Fruit fly (Drosophila melanogaster) whole organism: ENCODE measurements around the gene Taf3.

Experiments
- CG8478 ChIP-seq: fragments of >200 bp; optimal IDR thresholded peaks from 2 replicates; lab custom pipeline; 2018; ENCODE audit warnings: inconsistent platforms
- Dll ChIP-seq: fragments of >200 bp; optimal IDR thresholded peaks from 2 replicates; lab custom pipeline; 2017
- EcR ChIP-seq, 2 experiments: fragments of >200 bp; optimal IDR thresholded peaks; 2 replicates each; lab custom pipeline; 2017; ENCODE audit warnings: missing biosample characterization in 2 of 2, missing genetic modification characterization in 2 of 2, missing genetic modification reagents in 2 of 2
- pan ChIP-seq: fragments of >200 bp; optimal IDR thresholded peaks from 2 replicates; lab custom pipeline; 2017
- psq ChIP-seq: fragments of >200 bp; optimal IDR thresholded peaks from 2 replicates; lab custom pipeline; 2017
- usp ChIP-seq: fragments of >200 bp; optimal IDR thresholded peaks from 2 replicates; lab custom pipeline; 2017; ENCODE audit warnings: missing biosample characterization, missing genetic modification characterization, mixed read lengths

Gene Taf3

dm6 chr4:468031-468430, 1.4 kb upstream of the Taf3 start:
- TF ChIP-seq Dll (lab: Kevin White, UChicago): no peak
- TF ChIP-seq usp (GFP tag; lab: Kevin White, UChicago): no peak
- no peak for TF ChIP-seq CG8478 (lab: Kevin White, UChicago)
- TF ChIP-seq EcR (GFP tag; optimal IDR thresholded peaks at IDR 0.05; lab: Kevin White, UChicago): no peak
- no peak for TF ChIP-seq psq
- TF ChIP-seq pan: no peak

- TF ChIP-seq psq (no peak), Dll (lab: Kevin White, UChicago) (no peak), CG8478 (lab: Kevin White, UChicago) (no peak), pan (no peak), usp (GFP tag; lab: Kevin White, UChicago) (no peak), EcR (GFP tag; optimal IDR thresholded peaks at IDR 0.05; lab: Kevin White, UChicago) (no peak)
Observed at dm6 chr4:466976-467639, 480 bp upstream of the Taf3 start, which contains the start of gene CG33941. Gene CG33941 (plus strand): TSS chr4:467497.

- no peak for TF ChIP-seq usp (GFP tag; lab: Kevin White, UChicago)
- no peak for TF ChIP-seq Dll (lab: Kevin White, UChicago)
- no peak for TF ChIP-seq CG8478 (lab: Kevin White, UChicago)
- TF ChIP-seq pan: no peak
- no peak for TF ChIP-seq EcR (GFP tag; optimal IDR thresholded peaks at IDR 0.05; lab: Kevin White, UChicago)
- no peak for TF ChIP-seq psq
Observed at dm6 chr4:458608-459007, 8.0 kb downstream of the Taf3 start.

dm6 chr4:453303-453702, 13.3 kb downstream of the Taf3 start:
- TF ChIP-seq usp (GFP tag; lab: Kevin White, UChicago) (no peak), EcR (GFP tag; optimal IDR thresholded peaks at IDR 0.05; lab: Kevin White, UChicago) (no peak)

- no peak for TF ChIP-seq psq
- TF ChIP-seq CG8478 (lab: Kevin White, UChicago): no peak
- no peak for TF ChIP-seq usp (GFP tag; lab: Kevin White, UChicago)
- no peak for TF ChIP-seq Dll (lab: Kevin White, UChicago)
- TF ChIP-seq EcR (GFP tag; optimal IDR thresholded peaks at IDR 0.05; lab: Kevin White, UChicago): no peak
- no peak for TF ChIP-seq pan
Observed at dm6 chr4:448993-449392, 17.6 kb downstream of the Taf3 start.

- TF ChIP-seq pan: no peak
- no peak for TF ChIP-seq usp (GFP tag; lab: Kevin White, UChicago)
- TF ChIP-seq EcR (GFP tag; optimal IDR thresholded peaks at IDR 0.05; lab: Kevin White, UChicago): no peak
- no peak for TF ChIP-seq Dll (lab: Kevin White, UChicago)
- TF ChIP-seq CG8478 (lab: Kevin White, UChicago): no peak
- no peak for TF ChIP-seq psq
Observed at dm6 chr4:448126-448525, 18.5 kb downstream of the Taf3 start.

- TF ChIP-seq pan: no peak
- TF ChIP-seq EcR (GFP tag; optimal IDR thresholded peaks at IDR 0.05; lab: Kevin White, UChicago): no peak
- TF ChIP-seq psq: no peak
- no peak for TF ChIP-seq CG8478 (lab: Kevin White, UChicago)
- no peak for TF ChIP-seq Dll (lab: Kevin White, UChicago)
- no peak for TF ChIP-seq usp (GFP tag; lab: Kevin White, UChicago)
Observed at dm6 chr4:445931-446526, 20.6 kb downstream of the Taf3 start.

- no peak for TF ChIP-seq CG8478 (lab: Kevin White, UChicago)
- no peak for TF ChIP-seq EcR (GFP tag; optimal IDR thresholded peaks at IDR 0.05; lab: Kevin White, UChicago)
- no peak for TF ChIP-seq usp (GFP tag; lab: Kevin White, UChicago)
- no peak for TF ChIP-seq psq
Observed at dm6 chr4:445113-445718, 21.4 kb downstream of the Taf3 start, which contains the start of gene CaMKI. Gene CaMKI (plus strand): TSS chr4:445504.

- TF ChIP-seq Dll (lab: Kevin White, UChicago) (no peak), pan (no peak), CG8478 (lab: Kevin White, UChicago) (no peak)
Observed at dm6 chr4:443592-444257, 22.9 kb downstream of the Taf3 start, which contains the start of gene lgs. Gene lgs (minus strand): TSS chr4:443911.

- TF ChIP-seq Dll (lab: Kevin White, UChicago) (no peak), EcR (GFP tag; optimal IDR thresholded peaks at IDR 0.05; lab: Kevin White, UChicago) (no peak), CG8478 (lab: Kevin White, UChicago) (no peak)
Observed at dm6 chr4:434355-434754, 32.3 kb downstream of the Taf3 start.

dm6 chr4:429500-429899, 37.1 kb downstream of the Taf3 start:
- TF ChIP-seq CG8478 (lab: Kevin White, UChicago): no peak
- TF ChIP-seq psq: no peak

dm6 chr4:428256-428655, 38.4 kb downstream of the Taf3 start:
- no peak for TF ChIP-seq Dll (lab: Kevin White, UChicago)
- no peak for TF ChIP-seq EcR (GFP tag; optimal IDR thresholded peaks at IDR 0.05; lab: Kevin White, UChicago)
- TF ChIP-seq pan: no peak
- TF ChIP-seq psq: no peak
- no peak for TF ChIP-seq CG8478 (lab: Kevin White, UChicago)
- no peak for TF ChIP-seq usp (GFP tag; lab: Kevin White, UChicago)
